Worm (Caenorhabditis elegans) whole organism, mixed stage, embryonic: ENCODE measurements around the gene gei-1.
"Not testable (repeated sequence)": the region's sequence is repeated elsewhere in the genome, so short reads cannot be mapped to it uniquely, and the experiment has no call there.

Experiments
- M03D4.4 ChIP-seq: sonication (generic microtip); optimal IDR thresholded peaks from 2 replicates; lab custom pipeline; 2017; ENCODE audit warnings: mild to moderate bottlenecking, missing genetic modification characterization, missing compliant biosample characterization
- blmp-1 ChIP-seq: fragments of 150-350 bp; optimal IDR thresholded peaks from 2 replicates; lab custom pipeline; 2014; ENCODE audit warnings: missing biosample characterization, missing genetic modification characterization
- ceh-83 ChIP-seq: fragments of 200-800 bp; sonication (Bioruptor generic); optimal IDR thresholded peaks from 2 replicates; lab custom pipeline; 2018; ENCODE audit warnings: mild to moderate bottlenecking, missing genetic modification characterization, missing compliant biosample characterization
- ces-1 ChIP-seq: fragments of 150-350 bp; optimal IDR thresholded peaks from 2 replicates; lab custom pipeline; 2014; ENCODE audit warnings: missing biosample characterization, missing genetic modification reagents, missing genetic modification characterization
- cnd-1 ChIP-seq: fragments of 200-800 bp; sonication (Bioruptor generic); optimal IDR thresholded peaks from 2 replicates; lab custom pipeline; 2018; ENCODE audit warnings: mild to moderate bottlenecking, missing genetic modification characterization, missing compliant biosample characterization
- elt-1 ChIP-seq: sonication (generic microtip); optimal IDR thresholded peaks from 2 replicates; lab custom pipeline; 2017; ENCODE audit warnings: missing genetic modification characterization, mild to moderate bottlenecking, missing compliant biosample characterization, antibody characterized with exemption, moderate library complexity, borderline replicate concordance; ENCODE audit not compliant: insufficient read depth
- elt-3 ChIP-seq: fragments of 150-350 bp; optimal IDR thresholded peaks from 2 replicates; lab custom pipeline; 2014; ENCODE audit warnings: missing biosample characterization, missing genetic modification characterization
- ham-2 ChIP-seq: fragments of 200-800 bp; sonication (Bioruptor generic); optimal IDR thresholded peaks from 2 replicates; lab custom pipeline; 2018; ENCODE audit warnings: mild to moderate bottlenecking, missing genetic modification characterization, missing compliant biosample characterization
- hlh-1 ChIP-seq: fragments of 150-350 bp; optimal IDR thresholded peaks from 2 replicates; lab custom pipeline; 2014; ENCODE audit warnings: missing biosample characterization, missing genetic modification reagents, missing genetic modification characterization
- lin-13 ChIP-seq: fragments of 150-350 bp; optimal IDR thresholded peaks from 2 replicates; lab custom pipeline; 2014; ENCODE audit warnings: missing biosample characterization, missing genetic modification characterization
- lin-32 ChIP-seq: fragments of 200-800 bp; sonication (Bioruptor generic); optimal IDR thresholded peaks from 2 replicates; lab custom pipeline; 2018; ENCODE audit warnings: mild to moderate bottlenecking, missing genetic modification characterization, missing compliant biosample characterization
- lsy-2 ChIP-seq: fragments of 150-350 bp; optimal IDR thresholded peaks from 2 replicates; lab custom pipeline; 2014; ENCODE audit warnings: missing biosample characterization, missing genetic modification characterization
- mab-5 ChIP-seq: fragments of 150-350 bp; optimal IDR thresholded peaks from 2 replicates; lab custom pipeline; 2014; ENCODE audit warnings: missing biosample characterization, missing genetic modification characterization
- mep-1 ChIP-seq: fragments of 150-350 bp; optimal IDR thresholded peaks from 2 replicates; lab custom pipeline; 2017; ENCODE audit warnings: missing biosample characterization, missing genetic modification reagents, missing genetic modification characterization, inconsistent platforms
- mls-2 ChIP-seq: sonication (generic microtip); optimal IDR thresholded peaks from 2 replicates; lab custom pipeline; 2016; ENCODE audit warnings: mild to moderate bottlenecking, missing genetic modification characterization, moderate library complexity, missing compliant biosample characterization
- nhr-12 ChIP-seq: fragments of 150-350 bp; optimal IDR thresholded peaks from 2 replicates; lab custom pipeline; 2014; ENCODE audit warnings: missing biosample characterization, missing genetic modification characterization
- nhr-2 ChIP-seq: fragments of 150-350 bp; optimal IDR thresholded peaks from 2 replicates; lab custom pipeline; 2014; ENCODE audit warnings: missing biosample characterization, missing genetic modification characterization
- nhr-237 ChIP-seq: fragments of 150-350 bp; optimal IDR thresholded peaks from 2 replicates; lab custom pipeline; 2014; ENCODE audit warnings: missing biosample characterization, missing genetic modification characterization
- nhr-28 ChIP-seq: fragments of 150-350 bp; optimal IDR thresholded peaks from 2 replicates; lab custom pipeline; 2014; ENCODE audit warnings: missing biosample characterization, missing genetic modification characterization
- nhr-76 ChIP-seq: sonication (generic microtip); optimal IDR thresholded peaks from 2 replicates; lab custom pipeline; 2017; ENCODE audit warnings: missing biosample characterization, missing genetic modification characterization
- pha-4 ChIP-seq: fragments of 150-350 bp; optimal IDR thresholded peaks from 2 replicates; lab custom pipeline; 2018; ENCODE audit warnings: missing biosample characterization, missing genetic modification reagents, missing genetic modification characterization
- sem-2 ChIP-seq: fragments of 200-800 bp; sonication (Bioruptor generic); optimal IDR thresholded peaks from 2 replicates; lab custom pipeline; 2018; ENCODE audit warnings: mild to moderate bottlenecking, missing genetic modification characterization, missing compliant biosample characterization
- sptf-1 ChIP-seq: sonication (generic microtip); optimal IDR thresholded peaks from 2 replicates; lab custom pipeline; 2017; ENCODE audit warnings: mild to moderate bottlenecking, missing genetic modification characterization, moderate library complexity, missing compliant biosample characterization
- tbx-8 ChIP-seq: fragments of 200-800 bp; sonication (Bioruptor generic); optimal IDR thresholded peaks from 2 replicates; lab custom pipeline; 2018; ENCODE audit warnings: mild to moderate bottlenecking, missing genetic modification characterization, moderate library complexity, missing compliant biosample characterization
- unc-120 ChIP-seq: sonication (generic microtip); optimal IDR thresholded peaks from 2 replicates; lab custom pipeline; 2017; ENCODE audit warnings: missing genetic modification characterization, missing compliant biosample characterization; ENCODE audit not compliant: poor library complexity, severe bottlenecking
- unc-39 ChIP-seq: fragments of 150-350 bp; optimal IDR thresholded peaks from 2 replicates; lab custom pipeline; 2014; ENCODE audit warnings: missing biosample characterization, missing genetic modification characterization
- unc-62 ChIP-seq: fragments of 150-350 bp; optimal IDR thresholded peaks from 2 replicates; lab custom pipeline; 2014; ENCODE audit warnings: missing biosample characterization, missing genetic modification reagents, missing genetic modification characterization
- zip-8 ChIP-seq: fragments of 150-350 bp; optimal IDR thresholded peaks from 2 replicates; lab custom pipeline; 2014; ENCODE audit warnings: missing biosample characterization, missing genetic modification characterization
- ztf-11 ChIP-seq: fragments of 150-350 bp; optimal IDR thresholded peaks from 2 replicates; lab custom pipeline; 2014; ENCODE audit warnings: missing biosample characterization, missing genetic modification characterization

The gei-1 gene

DNA sequence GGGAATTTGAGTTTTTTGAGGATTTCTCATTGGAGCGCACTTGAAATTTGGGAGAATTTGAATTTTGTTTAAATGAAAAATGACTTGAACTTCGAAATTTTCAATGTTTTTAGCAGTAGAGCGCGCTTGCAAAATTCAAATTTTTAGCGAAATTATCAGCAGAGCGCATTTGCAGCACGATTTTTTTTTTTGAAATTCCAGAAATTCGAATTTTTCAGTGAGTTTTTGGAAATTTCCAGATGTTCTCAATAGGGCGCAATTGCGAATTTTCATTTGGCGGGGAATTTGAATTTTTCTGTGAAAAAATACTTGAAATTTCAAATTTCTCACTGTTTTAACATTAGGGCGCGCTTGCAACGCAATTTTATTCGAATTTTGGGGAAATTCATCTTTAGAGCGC is 12.9 kb upstream of the gei-1 start:
- TF ChIP-seq unc-62 = no peak
- no peak for TF ChIP-seq nhr-2 (tag; lab: Kevin White, UChicago)
- no peak for TF ChIP-seq mls-2 (tag; lab: Kevin White, UChicago)
- no peak for TF ChIP-seq elt-1 (tag; lab: Kevin White, UChicago)
- TF ChIP-seq lin-32 = no peak
- no peak for TF ChIP-seq sptf-1 (tag; lab: Kevin White, UChicago)
- TF ChIP-seq ztf-11 (tag; lab: Kevin White, UChicago) = no peak
- TF ChIP-seq nhr-76 (tag; lab: Kevin White, UChicago) = no peak
- TF ChIP-seq nhr-28 (tag; lab: Kevin White, UChicago) = no peak
- no peak for TF ChIP-seq nhr-12 (tag; lab: Kevin White, UChicago)
- no peak for TF ChIP-seq ceh-83 (GFP tag; lab: Kevin White, UChicago)
- no peak for TF ChIP-seq ham-2 (GFP tag; lab: Kevin White, UChicago)
- no peak for TF ChIP-seq pha-4 (tag; lab: Kevin White, UChicago)
- no peak for TF ChIP-seq zip-8 (tag; lab: Kevin White, UChicago)
- TF ChIP-seq tbx-8 (GFP tag; lab: Kevin White, UChicago) = no peak

DNA sequence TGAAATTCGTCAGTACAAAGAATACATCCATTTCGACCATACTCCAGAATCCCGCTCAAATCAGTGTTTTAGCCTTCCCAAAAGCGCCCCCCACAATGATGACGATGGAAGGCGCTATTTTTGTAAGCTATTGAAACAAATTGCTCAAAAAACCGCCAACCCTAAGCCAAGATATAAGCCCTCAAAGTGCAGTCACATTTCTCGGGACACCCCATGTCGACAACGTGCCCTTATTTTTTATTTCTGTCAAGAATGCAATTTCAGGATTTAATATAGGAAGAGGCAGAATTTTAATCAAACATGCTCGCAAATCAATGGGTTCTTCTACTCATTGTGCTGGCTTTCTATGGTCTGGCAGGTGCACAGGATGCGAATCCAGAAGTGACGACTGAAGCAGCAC is 11.9 kb upstream of the gei-1 start, which contains the start of gene Y53G8AR.1:
Y53G8AR.1 (plus strand) TSS at position 301 of the 400 bp plus-strand sequence.
- TF ChIP-seq unc-39; ceh-83 (GFP tag; lab: Kevin White, UChicago); lin-13: not testable (repeated sequence)

DNA sequence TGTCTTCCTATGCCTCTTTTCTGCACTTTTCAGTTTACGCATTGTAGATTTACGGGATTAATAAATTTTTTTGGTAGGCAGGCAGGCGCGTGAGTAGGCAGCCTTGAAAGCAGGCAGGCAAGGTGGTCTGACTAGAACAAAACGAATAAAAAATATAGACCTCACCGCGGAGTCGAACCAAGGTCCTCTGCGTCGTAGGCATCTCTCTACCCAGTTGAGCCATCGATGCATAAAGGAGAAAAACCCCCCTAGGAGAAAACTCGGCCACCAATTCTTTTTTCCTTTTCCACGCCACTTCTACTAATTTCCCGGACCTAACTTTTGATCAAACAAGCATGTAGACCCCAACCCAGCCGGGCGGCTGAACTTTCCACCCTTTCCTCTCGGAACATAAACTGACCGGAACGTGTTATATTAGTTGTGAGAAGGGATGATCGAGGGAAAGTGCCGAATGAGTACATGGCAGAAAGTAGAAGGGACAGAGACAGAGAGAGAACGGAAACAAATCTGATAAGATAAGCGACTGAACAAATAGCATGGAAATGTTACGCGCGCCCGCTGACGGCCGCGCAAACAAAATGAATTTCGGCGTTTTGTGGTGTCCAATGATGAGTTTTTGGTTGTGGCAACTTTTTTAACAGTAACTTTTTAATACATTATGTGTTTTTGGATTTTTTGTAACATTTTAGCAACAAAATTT is 5.2 kb upstream of the gei-1 start:
- TF ChIP-seq blmp-1 (peak; percentile 63), nhr-76 (tag; lab: Kevin White, UChicago) (no peak), elt-3 (tag; lab: Kevin White, UChicago) (peak; percentile 92), pha-4 (tag; lab: Kevin White, UChicago) (peak; percentile 49), nhr-28 (tag; lab: Kevin White, UChicago) (no peak)

DNA sequence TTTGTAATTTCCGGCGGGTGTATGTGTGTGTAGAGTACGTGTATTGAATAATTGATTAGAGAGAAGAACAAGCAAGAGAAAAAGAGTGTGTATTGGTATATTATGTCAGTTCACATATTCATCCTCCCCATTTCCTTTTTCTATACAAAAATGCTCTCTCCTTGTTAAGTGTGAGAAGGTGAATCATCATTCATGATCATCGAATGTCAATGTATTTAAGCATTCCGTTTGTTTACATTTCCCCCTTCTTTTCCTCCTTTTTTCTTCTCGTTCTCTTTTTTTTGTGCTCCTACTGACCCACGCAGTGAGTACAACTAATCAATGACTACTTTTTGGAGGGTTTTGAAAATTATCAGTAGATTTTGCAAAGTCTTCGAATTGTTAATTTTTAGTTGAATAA is 1.2 kb upstream of the gei-1 start:
- TF ChIP-seq sem-2 (GFP tag; lab: Kevin White, UChicago) = no peak
- no peak for TF ChIP-seq nhr-237 (tag; lab: Kevin White, UChicago)
- TF ChIP-seq elt-3 (tag; lab: Kevin White, UChicago) = no peak
- no peak for TF ChIP-seq nhr-76 (tag; lab: Kevin White, UChicago)
- no peak for TF ChIP-seq ztf-11 (tag; lab: Kevin White, UChicago)
- no peak for TF ChIP-seq cnd-1 (tag; lab: Kevin White, UChicago)
- TF ChIP-seq zip-8 (tag; lab: Kevin White, UChicago) = no peak
- TF ChIP-seq nhr-2 (tag; lab: Kevin White, UChicago) = no peak
- TF ChIP-seq pha-4 (tag; lab: Kevin White, UChicago) = peak; percentile 12

DNA sequence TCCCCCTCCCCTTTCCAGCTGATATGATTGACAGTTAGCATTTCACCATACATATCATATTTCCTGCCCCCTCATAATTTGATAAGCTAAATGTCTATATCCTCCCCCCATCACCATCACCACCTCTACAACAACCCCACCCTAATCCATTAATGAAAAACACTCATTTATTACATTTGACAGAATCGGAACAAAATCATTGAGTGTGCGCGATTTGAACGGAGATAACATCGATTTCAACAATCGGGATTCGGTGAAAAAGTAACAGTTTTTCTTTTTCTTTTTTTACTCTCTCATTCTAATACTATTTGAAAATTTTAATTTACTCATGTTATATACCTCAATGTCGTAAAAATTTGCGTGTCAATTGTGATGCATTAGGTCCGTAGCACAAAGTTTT is 1.2 kb downstream of the gei-1 start:
- peak; percentile 74 for TF ChIP-seq elt-1 (tag; lab: Kevin White, UChicago)
- TF ChIP-seq unc-62 = no peak
- no peak for TF ChIP-seq hlh-1 (tag; lab: Kevin White, UChicago)
- TF ChIP-seq sptf-1 (tag; lab: Kevin White, UChicago) = no peak
- no peak for TF ChIP-seq unc-39
- TF ChIP-seq sem-2 (GFP tag; lab: Kevin White, UChicago) = no peak
- no peak for TF ChIP-seq lsy-2 (tag; lab: Kevin White, UChicago)

DNA sequence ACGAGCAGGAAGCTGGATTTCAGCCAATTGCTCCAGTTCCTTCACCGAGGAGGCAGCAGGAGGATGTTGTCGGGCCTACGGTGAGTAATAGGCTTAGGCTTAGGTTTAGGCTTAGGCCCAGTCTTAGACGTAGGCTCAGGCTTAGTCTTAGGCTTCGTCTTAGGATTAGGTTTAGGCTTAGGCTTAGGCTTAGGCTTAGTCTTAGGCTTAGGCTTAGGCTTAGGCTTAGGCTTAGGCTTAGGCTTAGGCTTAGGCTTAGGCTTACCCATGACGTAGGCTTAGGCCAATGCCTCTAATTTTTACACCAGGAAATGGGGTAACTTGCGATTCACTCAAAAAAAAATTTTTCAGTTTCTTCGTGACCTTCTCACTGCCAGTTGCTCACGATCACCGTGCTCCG is 2.0 kb downstream of the gei-1 start:
- TF ChIP-seq M03D4.4 (tag; lab: Kevin White, UChicago) (no peak), ham-2 (GFP tag; lab: Kevin White, UChicago) (peak; percentile 8)

DNA sequence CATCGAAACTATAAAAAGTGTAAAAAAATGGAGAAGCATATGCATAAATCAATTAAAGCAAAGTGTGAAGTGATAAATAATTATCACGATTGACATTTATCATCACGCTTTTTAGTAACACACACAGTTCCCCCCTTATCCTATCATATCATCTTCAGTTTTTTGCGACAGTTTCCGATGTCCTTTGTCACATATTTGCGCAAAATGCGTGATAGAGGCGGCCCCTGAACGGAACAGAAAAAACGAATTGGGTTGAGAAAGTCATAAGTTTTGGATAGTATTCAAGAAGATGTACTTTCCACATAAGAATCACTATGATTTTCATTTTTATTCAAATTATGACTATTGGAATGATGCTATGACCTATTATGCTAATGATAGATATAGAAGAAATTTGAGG is 4.4 kb downstream of the gei-1 start:
- TF ChIP-seq nhr-2 (tag; lab: Kevin White, UChicago) (no peak), pha-4 (tag; lab: Kevin White, UChicago) (no peak), ces-1 (no peak), lin-32 (no peak), tbx-8 (GFP tag; lab: Kevin White, UChicago) (no peak), ceh-83 (GFP tag; lab: Kevin White, UChicago) (no peak), nhr-76 (tag; lab: Kevin White, UChicago) (no peak), mep-1 (no peak), mab-5 (no peak), elt-3 (tag; lab: Kevin White, UChicago) (no peak), elt-1 (tag; lab: Kevin White, UChicago) (no peak), unc-120 (no peak)
- TF ChIP-seq, all 35 proteins: peak for 0
